Worm (Caenorhabditis elegans) whole organism, early embryonic: ENCODE results near the gene R02D3.8.

Experiments used
- B0310.2 ChIP-seq: sonication (generic microtip); optimal IDR thresholded peaks from 2 replicates; lab custom pipeline; 2016; ENCODE audit warnings: mild to moderate bottlenecking, missing genetic modification characterization, missing compliant biosample characterization
- F13C5.2 ChIP-seq: sonication (generic microtip); optimal IDR thresholded peaks from 2 replicates; lab custom pipeline; 2017; ENCODE audit warnings: mild to moderate bottlenecking, missing genetic modification characterization, inconsistent platforms, missing compliant biosample characterization
- aly-1 ChIP-seq: sonication (generic microtip); optimal IDR thresholded peaks from 2 replicates; lab custom pipeline; 2016; ENCODE audit warnings: missing genetic modification characterization, missing compliant biosample characterization
- ama-1 ChIP-seq: fragments of 150-350 bp; optimal IDR thresholded peaks from 2 replicates; lab custom pipeline; 2014
- ceh-36 ChIP-seq: sonication (generic microtip); optimal IDR thresholded peaks from 2 replicates; lab custom pipeline; 2016; ENCODE audit warnings: missing genetic modification characterization, inconsistent platforms, missing compliant biosample characterization
- ets-7 ChIP-seq: sonication (generic microtip); optimal IDR thresholded peaks from 2 replicates; lab custom pipeline; 2016; ENCODE audit warnings: missing genotype, missing genetic modification characterization, missing compliant biosample characterization
- hmbx-1 ChIP-seq: sonication (generic microtip); optimal IDR thresholded peaks from 2 replicates; lab custom pipeline; 2016; ENCODE audit warnings: mild to moderate bottlenecking, missing genetic modification characterization, missing compliant biosample characterization
- hnd-1 ChIP-seq: sonication (generic microtip); optimal IDR thresholded peaks from 2 replicates; lab custom pipeline; 2016; ENCODE audit warnings: missing genetic modification characterization, missing compliant biosample characterization
- pes-1 ChIP-seq: fragments of 200-800 bp; sonication (Bioruptor generic); IDR thresholded peaks from 2 replicates; pipeline ENCODE4 v1.3.6; 2022; ENCODE audit warnings: missing genetic modification reagents, missing genetic modification characterization, missing compliant biosample characterization
- tbx-11 ChIP-seq: fragments of 200-800 bp; sonication (Bioruptor generic); IDR thresholded peaks from 2 replicates; pipeline ENCODE4 v1.3.6; 2022; ENCODE audit warnings: missing genetic modification characterization, missing compliant biosample characterization
- tbx-37 ChIP-seq: fragments of 200-800 bp; sonication (Bioruptor generic); conservative IDR thresholded peaks from 2 replicates; pipeline ENCODE4 v1.3.6; 2022; ENCODE audit warnings: missing genetic modification reagents, missing genetic modification characterization, missing compliant biosample characterization
- tra-4 ChIP-seq: sonication (generic microtip); optimal IDR thresholded peaks from 2 replicates; lab custom pipeline; 2017; ENCODE audit warnings: missing genetic modification characterization, missing compliant biosample characterization

DNA sequence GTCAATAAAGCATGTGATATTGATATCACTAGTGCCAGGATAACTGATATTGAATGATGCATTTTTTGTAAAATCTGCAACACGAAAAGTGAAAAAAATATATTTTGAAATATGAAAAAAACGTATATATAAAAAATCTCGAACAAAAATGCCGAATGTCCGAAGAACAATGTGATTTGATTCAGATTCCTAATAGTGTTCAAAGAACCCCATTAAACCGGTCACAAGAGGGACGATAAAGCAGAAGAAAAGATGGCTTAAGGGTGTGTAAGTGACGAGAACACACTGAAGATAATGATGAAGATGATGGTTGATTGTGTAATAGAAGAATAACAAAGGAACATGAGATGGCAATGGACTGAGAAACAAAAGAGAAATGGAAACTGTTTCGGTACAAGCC, 31.0 kb upstream of the R02D3.8 start, which contains the start of gene T21D12.14:
- TF ChIP-seq ama-1 (no peak), hnd-1 (tag; lab: Kevin White, UChicago) (no peak), B0310.2 (no peak), tra-4 (tag; lab: Kevin White, UChicago) (no peak), pes-1 (GFP tag; lab: Robert Waterston, UW) (no peak), aly-1 (no peak), tbx-37 (no peak), ets-7 (tag; lab: Kevin White, UChicago) (no peak), hmbx-1 (tag; lab: Kevin White, UChicago) (no peak), F13C5.2 (tag; lab: Kevin White, UChicago) (no peak), ceh-36 (tag; lab: Kevin White, UChicago) (no peak), tbx-11 (GFP tag; lab: Robert Waterston, UW) (no peak)
